Fruit fly (Drosophila melanogaster) whole organism, embryonic: ENCODE data around the gene Wdr59.
A peak's percentile ranks its signal among the peaks of the same experiment; 100 is the strongest.

Experiments
- Bteb2 ChIP-seq: fragments of 200-800 bp; sonication (Bioruptor generic); optimal IDR thresholded peaks from 2 replicates; lab custom pipeline; 2016; ENCODE audit warnings: missing biosample characterization, missing genetic modification characterization
- CG10565 ChIP-seq: fragments of 200-800 bp; sonication (Bioruptor generic); optimal IDR thresholded peaks from 3 replicates; lab custom pipeline; 2016; ENCODE audit warnings: missing biosample characterization, mild to moderate bottlenecking, missing genetic modification characterization
- CG11247 ChIP-seq: fragments of 200-800 bp; sonication (Bioruptor generic); IDR thresholded peaks from 2 replicates; pipeline ENCODE4 v1.3.6; 2022; ENCODE audit warnings: missing biosample characterization, missing genetic modification characterization
- CG12155 ChIP-seq: fragments of 200-800 bp; sonication (Bioruptor generic); optimal IDR thresholded peaks from 3 replicates; lab custom pipeline; 2016; ENCODE audit warnings: missing biosample characterization, missing genetic modification characterization
- CG14710 ChIP-seq: fragments of 200-800 bp; sonication (Bioruptor generic); optimal IDR thresholded peaks from 3 replicates; lab custom pipeline; 2019; ENCODE audit warnings: missing biosample characterization, mild to moderate bottlenecking, missing genetic modification characterization, moderate library complexity
- CG1603 ChIP-seq: fragments of 200-800 bp; sonication (Bioruptor generic); optimal IDR thresholded peaks from 2 replicates; lab custom pipeline; 2019; ENCODE audit warnings: missing biosample characterization, mild to moderate bottlenecking, missing genetic modification characterization, moderate library complexity
- CG1647 ChIP-seq: fragments of 200-800 bp; sonication (Bioruptor generic); optimal IDR thresholded peaks from 3 replicates; lab custom pipeline; 2016; ENCODE audit warnings: missing biosample characterization, missing genetic modification characterization
- CG2120 ChIP-seq: fragments of 200-800 bp; sonication (Bioruptor generic); optimal IDR thresholded peaks from 3 replicates; lab custom pipeline; 2016; ENCODE audit warnings: missing biosample characterization, missing genetic modification characterization
- CG3281 ChIP-seq: fragments of 200-800 bp; sonication (Bioruptor generic); optimal IDR thresholded peaks from 3 replicates; lab custom pipeline; 2017; ENCODE audit warnings: missing biosample characterization, mild to moderate bottlenecking, missing genetic modification characterization
- CG34422 ChIP-seq: fragments of 200-800 bp; sonication (Bioruptor generic); IDR thresholded peaks from 3 replicates; pipeline ENCODE4 v1.3.6; 2022; ENCODE audit warnings: missing biosample characterization, missing genetic modification characterization
- CG3847 ChIP-seq: fragments of 200-800 bp; sonication (Bioruptor generic); IDR thresholded peaks from 2 replicates; pipeline ENCODE4 v1.3.6; 2022; ENCODE audit warnings: missing biosample characterization, missing genetic modification characterization
- CG43689 ChIP-seq: fragments of 200-800 bp; sonication (Bioruptor generic); IDR thresholded peaks from 2 replicates; pipeline ENCODE4 v1.3.6; 2022; ENCODE audit warnings: missing biosample characterization, missing genetic modification characterization
- CG5180 ChIP-seq: fragments of 200-800 bp; sonication (Bioruptor generic); optimal IDR thresholded peaks from 3 replicates; lab custom pipeline; 2017; ENCODE audit warnings: missing biosample characterization, missing genetic modification characterization, mild to moderate bottlenecking, moderate library complexity, missing genetic modification reagents
- CG6689 ChIP-seq: fragments of 200-800 bp; sonication (Bioruptor generic); IDR thresholded peaks from 2 replicates; pipeline ENCODE4 v1.3.6; 2022; ENCODE audit warnings: missing biosample characterization, missing genetic modification characterization
- CG7556 ChIP-seq: fragments of 200-800 bp; sonication (Bioruptor generic); optimal IDR thresholded peaks from 2 replicates; lab custom pipeline; 2017; ENCODE audit warnings: missing biosample characterization, mild to moderate bottlenecking, missing genetic modification characterization
- CG7928 ChIP-seq: fragments of 200-800 bp; sonication (Bioruptor generic); optimal IDR thresholded peaks from 2 replicates; lab custom pipeline; 2017; ENCODE audit warnings: missing biosample characterization, mild to moderate bottlenecking, missing genetic modification characterization
- CG7987 ChIP-seq: fragments of 200-800 bp; sonication (Bioruptor generic); optimal IDR thresholded peaks from 2 replicates; lab custom pipeline; 2018; ENCODE audit warnings: missing biosample characterization, mild to moderate bottlenecking, missing genetic modification characterization, moderate library complexity
- CG8924 ChIP-seq: fragments of 200-800 bp; optimal IDR thresholded peaks from 3 replicates; lab custom pipeline; 2019; ENCODE audit warnings: missing biosample characterization, mild to moderate bottlenecking, missing genetic modification characterization, moderate library complexity
- Dref ChIP-seq: fragments of 200-800 bp; sonication (Bioruptor generic); IDR thresholded peaks from 2 replicates; pipeline ENCODE4 v1.3.6; 2022; ENCODE audit warnings: missing biosample characterization, missing genetic modification characterization
- Fer1 ChIP-seq: fragments of 200-800 bp; sonication (Bioruptor generic); optimal IDR thresholded peaks from 2 replicates; lab custom pipeline; 2017; ENCODE audit warnings: missing biosample characterization, mild to moderate bottlenecking, missing genetic modification characterization
- GATAe ChIP-seq: fragments of 200-800 bp; sonication (Bioruptor generic); conservative IDR thresholded peaks from 2 replicates; pipeline ENCODE4 v1.3.6; 2022; ENCODE audit warnings: missing biosample characterization, missing genetic modification characterization
- Hr51 ChIP-seq, 2 experiments: fragments of 200-800 bp; sonication (Bioruptor generic); optimal IDR thresholded peaks; 2 replicates in 1 of 2; 3 replicates in 1 of 2; lab custom pipeline; 2016 to 2018; ENCODE audit warnings: missing biosample characterization in 2 of 2, missing genetic modification characterization in 2 of 2, mild to moderate bottlenecking in 1 of 2, moderate library complexity in 1 of 2
- Hr78 ChIP-seq, 2 experiments: fragments of 200-800 bp in 1 of 2; fragments of >200 bp in 1 of 2; sonication (Bioruptor generic) in 1 of 2; optimal IDR thresholded peaks; 2 replicates each; lab custom pipeline; 2017 to 2019; ENCODE audit warnings: missing biosample characterization in 2 of 2, missing genetic modification characterization in 2 of 2, mild to moderate bottlenecking in 1 of 2, moderate library complexity in 1 of 2
- Jarid2 ChIP-seq: fragments of 200-800 bp; sonication (Bioruptor generic); optimal IDR thresholded peaks from 3 replicates; lab custom pipeline; 2017; ENCODE audit warnings: mild to moderate bottlenecking, missing biosample characterization, missing genetic modification reagents, missing genetic modification characterization
- Med ChIP-seq: fragments of 200-800 bp; sonication (Bioruptor generic); peaks from one replicate; lab custom pipeline; 2016; ENCODE audit warnings: missing biosample characterization, missing genetic modification characterization, mild to moderate bottlenecking, inconsistent platforms, moderate library complexity
- Mrtf ChIP-seq: fragments of 200-800 bp; sonication (Bioruptor generic); IDR thresholded peaks from 3 replicates; pipeline ENCODE4 v1.3.6; 2022; ENCODE audit warnings: missing biosample characterization, missing genetic modification characterization
- Spps ChIP-seq: fragments of 200-800 bp; sonication (Bioruptor generic); optimal IDR thresholded peaks from 2 replicates; lab custom pipeline; 2018; ENCODE audit warnings: missing biosample characterization, mild to moderate bottlenecking, missing genetic modification characterization
- Stat92E ChIP-seq, 3 experiments: fragments of >200 bp in 2 of 3; fragments of 200-800 bp in 1 of 3; sonication (Bioruptor generic) in 1 of 3; optimal IDR thresholded peaks; 2 replicates each; lab custom pipeline; 2017 to 2019; ENCODE audit warnings: missing biosample characterization in 3 of 3, missing genetic modification characterization in 3 of 3, mild to moderate bottlenecking in 1 of 3, moderate library complexity in 1 of 3
- ab ChIP-seq: fragments of 200-800 bp; sonication (Bioruptor generic); optimal IDR thresholded peaks from 2 replicates; lab custom pipeline; 2016; ENCODE audit warnings: missing biosample characterization, missing genetic modification characterization
- cad ChIP-seq: fragments of >200 bp; optimal IDR thresholded peaks from 2 replicates; lab custom pipeline; 2017; ENCODE audit warnings: missing biosample characterization, missing genetic modification characterization
- en ChIP-seq: fragments of 200-800 bp; sonication (Bioruptor generic); optimal IDR thresholded peaks from 2 replicates; lab custom pipeline; 2016; ENCODE audit warnings: missing biosample characterization, missing genetic modification characterization
- ewg ChIP-seq: fragments of 200-800 bp; sonication (Bioruptor generic); optimal IDR thresholded peaks from 3 replicates; lab custom pipeline; 2017; ENCODE audit warnings: mild to moderate bottlenecking, missing biosample characterization, missing genetic modification reagents, missing genetic modification characterization
- grn ChIP-seq: fragments of 200-800 bp; sonication (Bioruptor generic); optimal IDR thresholded peaks from 3 replicates; lab custom pipeline; 2017; ENCODE audit warnings: missing biosample characterization, missing genetic modification characterization
- ken ChIP-seq: fragments of 200-800 bp; sonication (Bioruptor generic); IDR thresholded peaks from 3 replicates; pipeline ENCODE4 v1.3.6; 2022; ENCODE audit warnings: missing biosample characterization, missing genetic modification characterization
- lov ChIP-seq, 2 experiments: fragments of 200-800 bp in 1 of 2; fragments of >200 bp in 1 of 2; sonication (Bioruptor generic) in 1 of 2; IDR thresholded peaks in 1 of 2; optimal IDR thresholded peaks in 1 of 2; 2 replicates in 1 of 2; 3 replicates in 1 of 2; pipeline versions ENCODE4 v1.3.6 to Lab custom; 2017 to 2022; ENCODE audit warnings: missing biosample characterization in 1 of 2, missing genetic modification characterization in 1 of 2
- pan ChIP-seq, 4 experiments: fragments of >200 bp in 3 of 4; fragments of 200-800 bp in 1 of 4; sonication (Bioruptor generic) in 1 of 4; optimal IDR thresholded peaks in 3 of 4; IDR thresholded peaks in 1 of 4; 2 replicates each; pipeline versions ENCODE4 v1.3.6 to Lab custom; 2017 to 2022; ENCODE audit warnings: missing biosample characterization in 2 of 4, missing genetic modification characterization in 2 of 4, mixed read lengths in 1 of 4
- rib ChIP-seq: fragments of 200-800 bp; sonication (Bioruptor generic); IDR thresholded peaks from 2 replicates; pipeline ENCODE4 v1.3.6; 2022; ENCODE audit warnings: missing biosample characterization, missing genetic modification characterization
- run ChIP-seq: fragments of 200-800 bp; sonication (Bioruptor generic); optimal IDR thresholded peaks from 3 replicates; lab custom pipeline; 2018; ENCODE audit warnings: missing biosample characterization, mild to moderate bottlenecking, missing genetic modification characterization
- sens ChIP-seq: fragments of 200-800 bp; sonication (Bioruptor generic); peaks from one replicate; lab custom pipeline; 2016; ENCODE audit warnings: missing biosample characterization, missing genetic modification characterization
- sna ChIP-seq: fragments of 200-800 bp; sonication (Bioruptor generic); IDR thresholded peaks from 2 replicates; pipeline ENCODE4 v1.3.6; 2022; ENCODE audit warnings: missing biosample characterization, missing genetic modification characterization; ENCODE audit not compliant: partially characterized antibody
- sqz ChIP-seq: fragments of 200-800 bp; sonication (Bioruptor generic); optimal IDR thresholded peaks from 3 replicates; lab custom pipeline; 2018; ENCODE audit warnings: missing biosample characterization, mild to moderate bottlenecking, missing genetic modification characterization
- sr ChIP-seq: fragments of 200-800 bp; sonication (Bioruptor generic); IDR thresholded peaks from 3 replicates; pipeline ENCODE4 v1.3.6; 2022; ENCODE audit warnings: missing biosample characterization, missing genetic modification characterization
- tna ChIP-seq: fragments of 200-800 bp; sonication (Bioruptor generic); IDR thresholded peaks from 2 replicates; pipeline ENCODE4 v1.3.6; 2022; ENCODE audit warnings: missing biosample characterization, missing genetic modification characterization; ENCODE audit not compliant: partially characterized antibody
- twi ChIP-seq: fragments of 200-800 bp; optimal IDR thresholded peaks from 2 replicates; lab custom pipeline; 2019; ENCODE audit warnings: missing biosample characterization, mild to moderate bottlenecking, missing genetic modification characterization, moderate library complexity
- vnd ChIP-seq: fragments of 200-800 bp; sonication (Bioruptor generic); IDR thresholded peaks from 3 replicates; pipeline ENCODE4 v1.3.6; 2022; ENCODE audit warnings: missing biosample characterization, missing genetic modification characterization; ENCODE audit not compliant: partially characterized antibody
- wek ChIP-seq: fragments of 200-800 bp; sonication (Bioruptor generic); optimal IDR thresholded peaks from 3 replicates; lab custom pipeline; 2018; ENCODE audit warnings: missing biosample characterization, mild to moderate bottlenecking, missing genetic modification characterization, moderate library complexity
- zfh2 ChIP-seq: fragments of 200-800 bp; sonication (Bioruptor generic); optimal IDR thresholded peaks from 2 replicates; lab custom pipeline; 2016; ENCODE audit warnings: missing biosample characterization, missing genetic modification characterization

The Wdr59 gene

DNA sequence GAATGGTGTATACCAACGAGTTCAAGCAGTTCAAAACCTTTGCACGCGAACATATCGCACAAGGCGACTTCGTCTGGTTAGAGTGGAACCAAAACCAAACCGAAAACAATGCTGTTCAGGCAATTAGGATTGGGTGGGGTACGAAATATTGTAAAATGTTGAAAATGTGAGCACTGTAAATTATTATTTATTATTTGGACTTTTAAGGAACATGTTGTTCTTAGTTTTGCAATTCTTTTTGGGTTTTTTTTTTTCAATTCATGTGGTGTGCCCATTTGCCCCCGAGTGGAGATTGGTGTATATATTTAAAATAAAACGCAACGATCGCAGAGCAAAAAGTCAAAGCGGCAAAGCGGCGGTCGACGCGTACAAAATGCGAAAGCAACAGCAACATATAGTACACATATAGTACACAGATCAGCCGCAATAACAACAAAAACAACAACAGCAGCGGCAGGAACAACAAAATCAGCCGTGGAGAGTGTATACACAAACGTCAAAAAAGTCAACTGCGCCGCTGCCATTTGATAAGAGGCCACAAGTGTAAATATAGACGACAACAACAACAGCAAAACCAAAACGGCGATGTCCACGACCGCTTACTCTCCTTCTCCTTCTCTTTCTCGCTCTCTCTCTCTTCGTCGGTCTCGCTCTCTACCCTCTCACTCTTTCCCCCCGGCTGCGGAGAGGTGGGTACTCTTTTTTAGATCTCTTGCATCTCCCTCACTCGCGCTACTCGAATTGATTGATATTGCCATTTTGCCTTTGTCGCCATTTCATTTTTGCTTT is 46.4 kb upstream of the Wdr59 start (continued):
- TF ChIP-seq en (GFP tag; lab: Kevin White, UChicago) (no peak), CG7556 (peak; percentile 32), zfh2 (GFP tag; lab: Kevin White, UChicago) (peak; percentile 6), CG5180 (GFP tag; lab: Kevin White, UChicago) (peak; percentile 58), CG14710 (tag; lab: Kevin White, UChicago) (peak; percentile 17), Stat92E (GFP tag; optimal IDR thresholded peaks at IDR 0.05; lab: Kevin White, UChicago) (no peak), Mrtf (no peak), CG11247 (GFP tag; lab: Robert Waterston, UW) (no peak), CG6689 (GFP tag; lab: Robert Waterston, UW) (no peak; the same call in 1 of the 2 replicates), Spps (no peak), Fer1 (GFP tag; lab: Kevin White, UChicago) (peak; percentile 43), ab (GFP tag; lab: Kevin White, UChicago) (no peak), sqz (GFP tag; lab: Kevin White, UChicago) (peak; percentile 32), lov (optimal IDR thresholded peaks at IDR 0.05; lab: Kevin White, UChicago) (no peak), lov (GFP tag; IDR thresholded peaks at IDR 0.05; lab: Robert Waterston, UW) (no peak), CG12155 (peak; percentile 31), twi (tag; lab: Kevin White, UChicago) (no peak), Hr51 (GFP tag; optimal IDR thresholded peaks at IDR 0.05; lab: Kevin White, UChicago) (peak in 1 of 2 experiments; percentile 28), sr (GFP tag; lab: Robert Waterston, UW) (0 out of 3 replicates have a peak, but pooled peaks have one; percentile 37), wek (GFP tag; lab: Kevin White, UChicago) (peak; percentile 26), Hr78 (GFP tag; optimal IDR thresholded peaks at IDR 0.05; lab: Kevin White, UChicago) (peak in 1 of 2 experiments; percentile 97), tna (no peak; the same call in 1 of the 2 replicates), CG34422 (GFP tag; lab: Robert Waterston, UW) (no peak), grn (GFP tag; lab: Kevin White, UChicago) (peak; percentile 58), vnd (GFP tag; lab: Robert Waterston, UW) (no peak), CG7928 (no peak), CG3847 (0 out of 2 replicates have a peak, but pooled peaks have one; percentile 6), CG2120 (GFP tag; lab: Kevin White, UChicago) (peak; percentile 78), sens (GFP tag; lab: Kevin White, UChicago) (peak; percentile 82), CG1603 (tag; lab: Kevin White, UChicago) (peak; percentile 6), Med (GFP tag; lab: Kevin White, UChicago) (peak; percentile 78), CG7987 (GFP tag; lab: Kevin White, UChicago) (peak; percentile 19), ewg (GFP tag; lab: Kevin White, UChicago) (no peak), pan (optimal IDR thresholded peaks at IDR 0.05; lab: Kevin White, UChicago) (no peak), pan (GFP tag; optimal IDR thresholded peaks at IDR 0.05 in 1 of 2, IDR thresholded peaks at IDR 0.05 in 1 of 2) (peak in 1 of 2 experiments; percentile 14), sna (GFP tag; lab: Robert Waterston, UW) (no peak), CG43689 (GFP tag; lab: Robert Waterston, UW) (no peak), Jarid2 (GFP tag; lab: Kevin White, UChicago) (no peak), ken (GFP tag; lab: Robert Waterston, UW) (no peak), CG10565 (GFP tag; lab: Kevin White, UChicago) (no peak), Bteb2 (no peak), CG8924 (peak; percentile 33), Dref (no peak), cad (GFP tag; lab: Kevin White, UChicago) (no peak), GATAe (GFP tag; lab: Robert Waterston, UW) (no peak), run (no peak), CG3281 (GFP tag; lab: Kevin White, UChicago) (peak; percentile 30), rib (GFP tag; lab: Robert Waterston, UW) (no peak), CG1647 (GFP tag; lab: Kevin White, UChicago) (no peak)
